Fruit fly (Drosophila melanogaster) whole organism, wandering third instar larva: ENCODE measurements around the gene ssx.

Source experiments
- Abd-B ChIP-seq: fragments of >200 bp; optimal IDR thresholded peaks from 2 replicates; lab custom pipeline; 2017; ENCODE audit warnings: missing biosample characterization, missing genetic modification characterization
- CG9705 ChIP-seq: fragments of 200-800 bp; sonication (Bioruptor generic); optimal IDR thresholded peaks from 2 replicates; lab custom pipeline; 2018; ENCODE audit warnings: missing biosample characterization, mild to moderate bottlenecking, missing genetic modification characterization
- Dfd ChIP-seq: fragments of >200 bp; optimal IDR thresholded peaks from 2 replicates; lab custom pipeline; 2017; ENCODE audit warnings: missing biosample characterization, missing genetic modification characterization
- Dif ChIP-seq: fragments of 200-275, 200-300 bp; sonication (Bioruptor generic); optimal IDR thresholded peaks from 2 replicates; lab custom pipeline; 2018; ENCODE audit warnings: missing biosample characterization, missing genetic modification characterization; ENCODE audit not compliant: partially characterized antibody
- GATAd ChIP-seq: sonication (Bioruptor generic); optimal IDR thresholded peaks from 2 replicates; lab custom pipeline; 2016; ENCODE audit warnings: missing biosample characterization, missing genetic modification characterization
- HLH106 ChIP-seq: fragments of 200-800 bp; optimal IDR thresholded peaks from 3 replicates; lab custom pipeline; 2019; ENCODE audit warnings: missing biosample characterization, mild to moderate bottlenecking, missing genetic modification characterization, moderate library complexity
- Hr83 ChIP-seq: fragments of 200-300 bp; sonication (Bioruptor generic); optimal IDR thresholded peaks from 2 replicates; lab custom pipeline; 2016; ENCODE audit warnings: missing biosample characterization, mild to moderate bottlenecking, missing genetic modification characterization, moderate library complexity; ENCODE audit not compliant: poor library complexity, severe bottlenecking
- Jra ChIP-seq: sonication (Bioruptor generic); optimal IDR thresholded peaks from 2 replicates; lab custom pipeline; 2016; ENCODE audit warnings: missing biosample characterization, missing genetic modification characterization
- N ChIP-seq: fragments of >200 bp; optimal IDR thresholded peaks from 2 replicates; lab custom pipeline; 2018; ENCODE audit warnings: missing biosample characterization, missing external identifiers, missing genetic modification characterization
- OdsH ChIP-seq: fragments of 200-800 bp; sonication (Bioruptor generic); optimal IDR thresholded peaks from 2 replicates; lab custom pipeline; 2016; ENCODE audit warnings: missing biosample characterization, mild to moderate bottlenecking, missing genetic modification characterization
- Rel ChIP-seq, 2 experiments: fragments of 200-800 bp; sonication (Bioruptor generic) in 1 of 2; optimal IDR thresholded peaks; 2 replicates in 1 of 2; 3 replicates in 1 of 2; lab custom pipeline; 2016 to 2019; ENCODE audit warnings: mild to moderate bottlenecking in 2 of 2, missing biosample characterization in 2 of 2, missing genetic modification characterization in 2 of 2, moderate library complexity in 1 of 2
- Sp1 ChIP-seq: fragments of 200-800 bp; sonication (Bioruptor generic); optimal IDR thresholded peaks from 3 replicates; lab custom pipeline; 2019; ENCODE audit warnings: missing biosample characterization, mild to moderate bottlenecking, missing genetic modification characterization, moderate library complexity
- Vsx2 ChIP-seq: fragments of 200-300, 225-300 bp; sonication (Bioruptor generic); optimal IDR thresholded peaks from 2 replicates; lab custom pipeline; 2018; ENCODE audit warnings: missing biosample characterization, missing genetic modification characterization; ENCODE audit not compliant: partially characterized antibody
- br ChIP-seq: fragments of 200-800 bp; sonication (Bioruptor generic); optimal IDR thresholded peaks from 2 replicates; lab custom pipeline; 2016; ENCODE audit warnings: missing biosample characterization, missing genetic modification characterization
- brk ChIP-seq: fragments of 200-800 bp; sonication (Bioruptor generic); optimal IDR thresholded peaks from 2 replicates; lab custom pipeline; 2016; ENCODE audit warnings: missing biosample characterization, mild to moderate bottlenecking, missing genetic modification characterization
- dl ChIP-seq, 2 experiments: fragments of 175-275, 200-275 bp in 1 of 2; fragments of 200-275 bp in 1 of 2; sonication (Bioruptor generic); optimal IDR thresholded peaks; lab custom pipeline; 2018; ENCODE audit warnings: mild to moderate bottlenecking in 2 of 2, missing biosample characterization in 2 of 2, missing genetic modification characterization in 2 of 2, moderate library complexity in 2 of 2; ENCODE audit not compliant: partially characterized antibody in 2 of 2, insufficient read depth in 1 of 2
- dmrt93B ChIP-seq: fragments of 200-800 bp; sonication (Bioruptor generic); optimal IDR thresholded peaks from 2 replicates; lab custom pipeline; 2018; ENCODE audit warnings: missing biosample characterization, mild to moderate bottlenecking, missing genetic modification characterization
- dsf ChIP-seq: sonication (Bioruptor generic); optimal IDR thresholded peaks from 2 replicates; lab custom pipeline; 2016; ENCODE audit warnings: missing biosample characterization, missing genetic modification characterization, borderline replicate concordance
- ey ChIP-seq: fragments of 200-800 bp; sonication (Bioruptor generic); optimal IDR thresholded peaks from 2 replicates; lab custom pipeline; 2016; ENCODE audit warnings: missing biosample characterization, missing genetic modification characterization
- foxo ChIP-seq, 2 experiments: fragments of 200-800 bp; sonication (Bioruptor generic); optimal IDR thresholded peaks; 2 replicates in 1 of 2; 3 replicates in 1 of 2; lab custom pipeline; 2016 to 2017; ENCODE audit warnings: missing biosample characterization in 2 of 2, missing genetic modification characterization in 2 of 2
- fru ChIP-seq: fragments of 200-800 bp; sonication (Bioruptor generic); optimal IDR thresholded peaks from 3 replicates; lab custom pipeline; 2016; ENCODE audit warnings: missing biosample characterization, mild to moderate bottlenecking, missing genetic modification characterization
- h ChIP-seq: fragments of 200-800 bp; sonication (Bioruptor generic); optimal IDR thresholded peaks from 3 replicates; lab custom pipeline; 2016; ENCODE audit warnings: missing biosample characterization, mild to moderate bottlenecking, missing genetic modification characterization
- pan ChIP-seq: fragments of >200 bp; optimal IDR thresholded peaks from 2 replicates; lab custom pipeline; 2017
- psq ChIP-seq: fragments of 200-800 bp; sonication (Bioruptor generic); optimal IDR thresholded peaks from 3 replicates; lab custom pipeline; 2017; ENCODE audit warnings: missing biosample characterization, mild to moderate bottlenecking, missing genetic modification characterization, moderate library complexity
- rgr ChIP-seq: fragments of 200-800 bp; sonication (Bioruptor generic); optimal IDR thresholded peaks from 3 replicates; lab custom pipeline; 2016; ENCODE audit warnings: missing biosample characterization, mild to moderate bottlenecking, missing genetic modification characterization
- sv ChIP-seq: fragments of 200-800 bp; sonication (Bioruptor generic); optimal IDR thresholded peaks from 3 replicates; lab custom pipeline; 2016; ENCODE audit warnings: missing biosample characterization, missing genetic modification characterization
- tai ChIP-seq: sonication (Bioruptor generic); optimal IDR thresholded peaks from 2 replicates; lab custom pipeline; 2016; ENCODE audit warnings: missing biosample characterization, missing genetic modification characterization
- usp ChIP-seq: fragments of >200 bp; optimal IDR thresholded peaks from 2 replicates; lab custom pipeline; 2017; ENCODE audit warnings: missing biosample characterization, missing genetic modification characterization
- woc ChIP-seq: sonication (Bioruptor generic); optimal IDR thresholded peaks from 2 replicates; lab custom pipeline; 2016; ENCODE audit warnings: missing biosample characterization, mild to moderate bottlenecking, missing genetic modification characterization

ssx gene

dm6 chrX:1321664-1322063, 48.7 kb upstream of the ssx start:
- TF ChIP-seq psq (no peak), br (no peak), dsf (GFP tag; lab: Kevin White, UChicago) (no peak), Dfd (no peak), Hr83 (GFP tag; lab: Kevin White, UChicago) (no peak), usp (GFP tag; lab: Kevin White, UChicago) (no peak), HLH106 (no peak), woc (no peak), CG9705 (GFP tag; lab: Kevin White, UChicago) (no peak), Vsx2 (GFP tag; lab: Kevin White, UChicago) (no peak), tai (GFP tag; lab: Kevin White, UChicago) (no peak), Sp1 (GFP tag; lab: Kevin White, UChicago) (no peak), Jra (no peak)
- TF ChIP-seq, all 38 proteins: peak for 0

dm6 chrX:1322214-1322613, 48.2 kb upstream of the ssx start, which contains the start of gene DAAM:
Gene DAAM (minus strand): TSS chrX:1322362.
- peak; percentile 39 for TF ChIP-seq HLH106
- TF ChIP-seq Rel (GFP tag; optimal IDR thresholded peaks at IDR 0.05; lab: Kevin White, UChicago), result no peak
- TF ChIP-seq Rel (tag; optimal IDR thresholded peaks at IDR 0.05; lab: Kevin White, UChicago), result peak; percentile 67
- peak in 1 of 2 experiments; percentile 22 for TF ChIP-seq foxo (GFP tag; optimal IDR thresholded peaks at IDR 0.05; lab: Kevin White, UChicago)
- TF ChIP-seq sv (GFP tag; lab: Kevin White, UChicago), result no peak
- peak; percentile 17 for TF ChIP-seq ey
- TF ChIP-seq Dif (GFP tag; lab: Kevin White, UChicago), result no peak
- TF ChIP-seq woc, result no peak
- TF ChIP-seq br, result no peak
- TF ChIP-seq OdsH, result no peak
- TF ChIP-seq Sp1 (GFP tag; lab: Kevin White, UChicago), result peak; percentile 50
- TF ChIP-seq psq, result peak; percentile 18
- no peak for TF ChIP-seq Jra
- TF ChIP-seq GATAd, result peak; percentile 19
- TF ChIP-seq dmrt93B, result peak; percentile 46
- TF ChIP-seq CG9705 (GFP tag; lab: Kevin White, UChicago), result peak; percentile 77
- peak; percentile 29 for TF ChIP-seq h (GFP tag; lab: Kevin White, UChicago)
- TF ChIP-seq Hr83 (GFP tag; lab: Kevin White, UChicago), result peak; percentile 9
- TF ChIP-seq rgr, result peak; percentile 22
- peak; percentile 14 for TF ChIP-seq Vsx2 (GFP tag; lab: Kevin White, UChicago)

- no peak for TF ChIP-seq foxo (GFP tag; optimal IDR thresholded peaks at IDR 0.05; lab: Kevin White, UChicago)
- TF ChIP-seq psq, result no peak
- TF ChIP-seq N (GFP tag; lab: Kevin White, UChicago), result no peak
Observed at dm6 chrX:1337998-1338397, 32.4 kb upstream of the ssx start.

dm6 chrX:1341528-1341927, 28.9 kb upstream of the ssx start, which contains the start of gene CG11409:
Gene CG11409 (minus strand): TSS chrX:1341587.
- TF ChIP-seq foxo (GFP tag; optimal IDR thresholded peaks at IDR 0.05; lab: Kevin White, UChicago), result peak in 1 of 2 experiments; percentile 23
- no peak for TF ChIP-seq h (GFP tag; lab: Kevin White, UChicago)

dm6 chrX:1341944-1342392, 28.4 kb upstream of the ssx start, which contains the start of gene Naa30A:
Gene Naa30A (plus strand): TSS chrX:1342106.
- TF ChIP-seq woc, result no peak
- TF ChIP-seq Sp1 (GFP tag; lab: Kevin White, UChicago), result no peak
- no peak for TF ChIP-seq Rel (GFP tag; optimal IDR thresholded peaks at IDR 0.05; lab: Kevin White, UChicago)
- no peak for TF ChIP-seq Rel (tag; optimal IDR thresholded peaks at IDR 0.05; lab: Kevin White, UChicago)
- TF ChIP-seq ey, result no peak
- TF ChIP-seq Dfd, result no peak
- peak; percentile 29 for TF ChIP-seq h (GFP tag; lab: Kevin White, UChicago)
- TF ChIP-seq Jra, result no peak
- no peak for TF ChIP-seq Abd-B (GFP tag; lab: Kevin White, UChicago)
- TF ChIP-seq N (GFP tag; lab: Kevin White, UChicago), result peak; percentile 20
- no peak for TF ChIP-seq dl (GFP tag; optimal IDR thresholded peaks at IDR 0.05; lab: Kevin White, UChicago; ENCODE audit: insufficient read depth in 1 of 2, partially characterized antibody in 2 of 2)
- no peak for TF ChIP-seq fru (GFP tag; lab: Kevin White, UChicago)
- peak; percentile 25 for TF ChIP-seq psq
- TF ChIP-seq brk, result no peak
- TF ChIP-seq rgr, result peak; percentile 10
- no peak for TF ChIP-seq pan (lab: Kevin White, UChicago)
